Worm (Caenorhabditis elegans) whole organism, L2 larva: ENCODE results near the gene C25E10.13.

Experiments used
- egl-27 ChIP-seq: sonication (generic microtip); optimal IDR thresholded peaks from 3 replicates; lab custom pipeline; 2017; ENCODE audit warnings: missing biosample characterization, missing genetic modification reagents, missing genetic modification characterization
- nhr-237 ChIP-seq: fragments of 150-350 bp; optimal IDR thresholded peaks from 2 replicates; lab custom pipeline; 2014; ENCODE audit warnings: missing biosample characterization, missing genetic modification characterization
- unc-39 ChIP-seq: fragments of 150-350 bp; optimal IDR thresholded peaks from 2 replicates; lab custom pipeline; 2014; ENCODE audit warnings: missing biosample characterization, missing genetic modification characterization

DNA sequence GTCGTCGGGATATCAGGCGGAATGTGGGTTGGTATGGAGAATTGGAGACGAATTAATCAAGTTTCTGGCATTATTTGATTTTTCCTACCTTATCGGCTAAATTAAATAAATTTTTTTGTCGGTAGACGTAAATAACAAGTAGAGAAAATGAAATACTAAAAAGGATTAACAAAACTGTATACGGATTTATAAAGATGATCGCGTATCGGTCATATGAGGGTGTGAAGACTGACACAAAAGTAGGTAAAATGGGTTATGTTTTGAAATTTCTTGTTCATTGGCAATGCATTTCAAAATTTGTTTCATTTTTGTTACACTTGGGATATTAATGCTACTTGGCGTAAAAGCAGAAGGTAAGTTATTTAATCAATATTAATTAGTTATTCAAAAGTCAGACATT, at the start of gene C25E10.13, which contains the start of gene C25E10.16:
- TF ChIP-seq egl-27 (tag; lab: Kevin White, UChicago) (no peak), nhr-237 (tag; lab: Kevin White, UChicago) (no peak), unc-39 (tag; lab: Kevin White, UChicago) (no peak)
